Fruit fly (Drosophila melanogaster) whole organism, embryonic: Measurements from ENCODE around the gene Gk2.

ENCODE experiments used
- Atf-2 ChIP-seq: fragments of 200-800 bp; sonication (Bioruptor generic); optimal IDR thresholded peaks from 2 replicates; lab custom pipeline; 2016; ENCODE audit warnings: missing biosample characterization, missing genetic modification characterization
- Awh ChIP-seq: fragments of 200-800 bp; sonication (Bioruptor generic); IDR thresholded peaks from 2 replicates; pipeline ENCODE4, ENCODE4 v1.3.6; 2022; ENCODE audit warnings: missing biosample characterization, missing genetic modification characterization
- B-H1 ChIP-seq: fragments of 200-800 bp; sonication (Bioruptor generic); IDR thresholded peaks from 3 replicates; pipeline ENCODE4 v1.3.6; 2022; ENCODE audit warnings: missing biosample characterization, missing genetic modification characterization
- CG10654 ChIP-seq: fragments of 200-800 bp; sonication (Bioruptor generic); optimal IDR thresholded peaks from 2 replicates; lab custom pipeline; 2016; ENCODE audit warnings: missing biosample characterization, missing genetic modification characterization
- CG12744 ChIP-seq: fragments of 200-800 bp; sonication (Bioruptor generic); optimal IDR thresholded peaks from 2 replicates; lab custom pipeline; 2016; ENCODE audit warnings: missing biosample characterization, missing genetic modification characterization
- CG14014 ChIP-seq: fragments of 200-800 bp; sonication (Bioruptor generic); IDR thresholded peaks from 2 replicates; pipeline ENCODE4 v1.3.6; 2022; ENCODE audit warnings: missing biosample characterization, missing genetic modification characterization
- CG1603 ChIP-seq: fragments of 200-800 bp; sonication (Bioruptor generic); optimal IDR thresholded peaks from 2 replicates; lab custom pipeline; 2019; ENCODE audit warnings: missing biosample characterization, mild to moderate bottlenecking, missing genetic modification characterization, moderate library complexity
- CG17186 ChIP-seq: fragments of 200-800 bp; sonication (Bioruptor generic); optimal IDR thresholded peaks from 3 replicates; lab custom pipeline; 2017; ENCODE audit warnings: missing biosample characterization, missing genetic modification reagents, missing genetic modification characterization
- CG17612 ChIP-seq: fragments of 200-800 bp; sonication (Bioruptor generic); IDR thresholded peaks from 2 replicates; pipeline ENCODE4 v1.3.6; 2022; ENCODE audit warnings: missing biosample characterization, missing genetic modification characterization
- CG2116 ChIP-seq: fragments of 200-800 bp; sonication (Bioruptor generic); optimal IDR thresholded peaks from 3 replicates; lab custom pipeline; 2018; ENCODE audit warnings: missing biosample characterization, mild to moderate bottlenecking, missing genetic modification characterization
- CG32532 ChIP-seq: fragments of 200-800 bp; sonication (Bioruptor generic); IDR thresholded peaks from 2 replicates; pipeline ENCODE4 v1.3.6; 2022; ENCODE audit warnings: missing biosample characterization, missing genetic modification characterization
- CG32772 ChIP-seq: fragments of 200-800 bp; sonication (Bioruptor generic); IDR thresholded peaks from 2 replicates; pipeline ENCODE4 v1.3.6; 2022; ENCODE audit warnings: missing biosample characterization, missing genetic modification characterization
- CG4328 ChIP-seq: fragments of 200-800 bp; sonication (Bioruptor generic); optimal IDR thresholded peaks from 3 replicates; lab custom pipeline; 2017; ENCODE audit warnings: missing biosample characterization, missing genetic modification reagents, missing genetic modification characterization
- CG4424 ChIP-seq: fragments of 200-800 bp; sonication (Bioruptor generic); optimal IDR thresholded peaks from 3 replicates; lab custom pipeline; 2016; ENCODE audit warnings: missing biosample characterization, missing genetic modification characterization
- CG4707 ChIP-seq: fragments of 200-800 bp; sonication (Bioruptor generic); optimal IDR thresholded peaks from 2 replicates; lab custom pipeline; 2018; ENCODE audit warnings: missing biosample characterization, mild to moderate bottlenecking, missing genetic modification characterization, moderate library complexity
- CG5245 ChIP-seq: fragments of 200-800 bp; sonication (Bioruptor generic); optimal IDR thresholded peaks from 3 replicates; lab custom pipeline; 2016; ENCODE audit warnings: missing biosample characterization, missing genetic modification characterization
- CG9437 ChIP-seq: fragments of 200-800 bp; sonication (Bioruptor generic); optimal IDR thresholded peaks from 2 replicates; lab custom pipeline; 2018; ENCODE audit warnings: missing biosample characterization, mild to moderate bottlenecking, missing genetic modification characterization
- Dll ChIP-seq: fragments of 200-800 bp; sonication (Bioruptor generic); IDR thresholded peaks from 4 replicates; pipeline ENCODE4 v1.3.6; 2022; ENCODE audit warnings: missing biosample characterization, missing genetic modification characterization; ENCODE audit not compliant: partially characterized antibody
- Dp ChIP-seq: fragments of 200-800 bp; sonication (Bioruptor generic); optimal IDR thresholded peaks from 2 replicates; lab custom pipeline; 2018; ENCODE audit warnings: missing biosample characterization, mild to moderate bottlenecking, missing genetic modification characterization, moderate library complexity
- Dref ChIP-seq: fragments of 200-800 bp; sonication (Bioruptor generic); IDR thresholded peaks from 2 replicates; pipeline ENCODE4 v1.3.6; 2022; ENCODE audit warnings: missing biosample characterization, missing genetic modification characterization
- ERR ChIP-seq: fragments of 200-800 bp; sonication (Bioruptor generic); optimal IDR thresholded peaks from 2 replicates; lab custom pipeline; 2016; ENCODE audit warnings: missing biosample characterization, missing genetic modification characterization
- Elba2 ChIP-seq: fragments of 200-800 bp; sonication (Bioruptor generic); optimal IDR thresholded peaks from 3 replicates; lab custom pipeline; 2016; ENCODE audit warnings: missing biosample characterization, missing genetic modification characterization
- HLH4C ChIP-seq: fragments of 200-800 bp; sonication (Bioruptor generic); IDR thresholded peaks from 3 replicates; pipeline ENCODE4 v1.3.6; 2022; ENCODE audit warnings: missing biosample characterization, missing genetic modification characterization; ENCODE audit not compliant: partially characterized antibody
- HLH54F ChIP-seq: fragments of 200-800 bp; sonication (Bioruptor generic); optimal IDR thresholded peaks from 3 replicates; lab custom pipeline; 2016; ENCODE audit warnings: missing biosample characterization, missing genetic modification characterization
- MBD-R2 ChIP-seq: fragments of 200-800 bp; sonication (Bioruptor generic); IDR thresholded peaks from 2 replicates; pipeline ENCODE4 v1.3.6; 2022; ENCODE audit warnings: missing biosample characterization, missing genetic modification characterization
- MESR4 ChIP-seq: fragments of 200-800 bp; sonication (Bioruptor generic); optimal IDR thresholded peaks from 2 replicates; lab custom pipeline; 2018; ENCODE audit warnings: missing biosample characterization, mild to moderate bottlenecking, missing genetic modification characterization, moderate library complexity
- Med ChIP-seq: fragments of 200-800 bp; sonication (Bioruptor generic); peaks from one replicate; lab custom pipeline; 2016; ENCODE audit warnings: missing biosample characterization, missing genetic modification characterization, mild to moderate bottlenecking, inconsistent platforms, moderate library complexity
- Meics ChIP-seq: fragments of 200-800 bp; sonication (Bioruptor generic); optimal IDR thresholded peaks from 2 replicates; lab custom pipeline; 2017; ENCODE audit warnings: missing biosample characterization, mild to moderate bottlenecking, missing genetic modification characterization
- Opbp ChIP-seq: fragments of 200-800 bp; sonication (Bioruptor generic); IDR thresholded peaks from 3 replicates; pipeline ENCODE4 v1.3.6; 2022; ENCODE audit warnings: missing biosample characterization, missing genetic modification characterization; ENCODE audit not compliant: partially characterized antibody
- Pdp1 ChIP-seq, 2 experiments: fragments of 200-800 bp; sonication (Bioruptor generic); optimal IDR thresholded peaks; 3 replicates each; lab custom pipeline; 2016; ENCODE audit warnings: missing biosample characterization in 2 of 2, missing genetic modification characterization in 2 of 2, mild to moderate bottlenecking in 1 of 2, moderate library complexity in 1 of 2
- Scr ChIP-seq: fragments of 200-800 bp; sonication (Bioruptor generic); IDR thresholded peaks from 2 replicates; pipeline ENCODE4 v1.3.6; 2022; ENCODE audit warnings: missing biosample characterization, missing genetic modification characterization; ENCODE audit not compliant: partially characterized antibody
- Trl ChIP-seq, 3 experiments: fragments of >200 bp in 2 of 3; fragments of 200-800 bp in 1 of 3; sonication (Bioruptor generic) in 1 of 3; optimal IDR thresholded peaks; 2 replicates in 1 of 3; 3 replicates in 2 of 3; lab custom pipeline; 2016 to 2017; ENCODE audit warnings: missing biosample characterization in 1 of 3, missing genetic modification characterization in 1 of 3
- amos ChIP-seq: fragments of 200-800 bp; sonication (Bioruptor generic); IDR thresholded peaks from 2 replicates; pipeline ENCODE4 v1.3.6; 2022; ENCODE audit warnings: missing biosample characterization, missing genetic modification characterization; ENCODE audit not compliant: partially characterized antibody
- ara ChIP-seq: fragments of 200-800 bp; sonication (Bioruptor generic); IDR thresholded peaks from 2 replicates; pipeline ENCODE4 v1.3.6; 2022; ENCODE audit warnings: missing biosample characterization, missing genetic modification characterization
- cg ChIP-seq: fragments of 200-800 bp; sonication (Bioruptor generic); optimal IDR thresholded peaks from 3 replicates; lab custom pipeline; 2019; ENCODE audit warnings: missing biosample characterization, mild to moderate bottlenecking, missing genetic modification characterization, moderate library complexity
- chif ChIP-seq, 2 experiments: fragments of 200-800 bp; sonication (Bioruptor generic); optimal IDR thresholded peaks; 3 replicates each; lab custom pipeline; 2016; ENCODE audit warnings: missing biosample characterization in 2 of 2, missing genetic modification characterization in 2 of 2
- ems ChIP-seq: fragments of 200-800 bp; sonication (Bioruptor generic); optimal IDR thresholded peaks from 3 replicates; lab custom pipeline; 2016; ENCODE audit warnings: missing biosample characterization, missing genetic modification characterization
- hbn ChIP-seq: fragments of 200-800 bp; sonication (Bioruptor generic); IDR thresholded peaks from 2 replicates; pipeline ENCODE4 v1.3.6; 2022; ENCODE audit warnings: missing biosample characterization, missing genetic modification characterization; ENCODE audit not compliant: partially characterized antibody
- kay ChIP-seq: fragments of 200-800 bp; sonication (Bioruptor generic); optimal IDR thresholded peaks from 2 replicates; lab custom pipeline; 2016; ENCODE audit warnings: missing biosample characterization, missing genetic modification characterization
- sd ChIP-seq: fragments of 200-800 bp; sonication (Bioruptor generic); optimal IDR thresholded peaks from 3 replicates; lab custom pipeline; 2018; ENCODE audit warnings: missing biosample characterization, mild to moderate bottlenecking, missing genetic modification characterization, moderate library complexity
- seq ChIP-seq: fragments of 200-800 bp; sonication (Bioruptor generic); IDR thresholded peaks from 2 replicates; pipeline ENCODE4 v1.3.6; 2022; ENCODE audit warnings: missing biosample characterization, missing genetic modification characterization
- shn ChIP-seq: fragments of 200-800 bp; sonication (Bioruptor generic); optimal IDR thresholded peaks from 3 replicates; lab custom pipeline; 2016; ENCODE audit warnings: missing biosample characterization, missing genetic modification characterization
- sima ChIP-seq: fragments of 200-800 bp; sonication (Bioruptor generic); optimal IDR thresholded peaks from 2 replicates; lab custom pipeline; 2016; ENCODE audit warnings: missing biosample characterization, missing genetic modification characterization
- sna ChIP-seq: fragments of 200-800 bp; sonication (Bioruptor generic); IDR thresholded peaks from 2 replicates; pipeline ENCODE4 v1.3.6; 2022; ENCODE audit warnings: missing biosample characterization, missing genetic modification characterization; ENCODE audit not compliant: partially characterized antibody
- trem ChIP-seq: fragments of 200-800 bp; optimal IDR thresholded peaks from 3 replicates; lab custom pipeline; 2019; ENCODE audit warnings: missing biosample characterization, mild to moderate bottlenecking, missing genetic modification characterization, moderate library complexity
- vnd ChIP-seq: fragments of 200-800 bp; sonication (Bioruptor generic); IDR thresholded peaks from 3 replicates; pipeline ENCODE4 v1.3.6; 2022; ENCODE audit warnings: missing biosample characterization, missing genetic modification characterization; ENCODE audit not compliant: partially characterized antibody

Gene Gk2

DNA sequence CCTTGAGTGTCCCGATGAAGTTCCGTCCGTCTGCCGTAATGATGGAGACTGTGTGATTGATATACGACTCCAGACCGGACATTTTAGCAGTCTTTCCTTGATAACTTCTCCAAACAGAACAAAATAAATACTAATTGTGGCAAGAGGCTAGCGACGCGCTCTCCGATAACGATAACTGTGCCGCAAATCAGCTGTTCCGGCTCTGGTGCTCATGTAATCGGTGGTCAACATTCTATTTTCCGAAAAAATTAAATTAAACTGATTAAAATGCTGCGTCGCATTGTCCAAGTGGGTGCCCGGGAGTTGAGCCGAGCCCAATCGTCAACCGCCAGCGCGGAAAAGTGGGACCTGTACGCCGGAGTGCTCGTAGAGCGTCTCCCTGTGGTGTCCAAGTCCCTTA, 39.0 kb downstream of the Gk2 start, which contains the start of the genes CG2021 and mRpL46 (continued):
- no peak for TF ChIP-seq sima
- TF ChIP-seq CG4707 (GFP tag; lab: Kevin White, UChicago), result no peak
- peak; percentile 48; the same call in 1 of the 2 replicates for TF ChIP-seq sna (GFP tag; lab: Robert Waterston, UW)
- TF ChIP-seq B-H1, result no peak
- TF ChIP-seq hbn, result peak; percentile 28; the same call in 1 of the 2 replicates
- TF ChIP-seq Trl (optimal IDR thresholded peaks at IDR 0.05; lab: Kevin White, UChicago), result no peak
- TF ChIP-seq Trl (GFP tag; optimal IDR thresholded peaks at IDR 0.05; lab: Kevin White, UChicago), result no peak
- no peak for TF ChIP-seq CG5245 (GFP tag; lab: Kevin White, UChicago)
- no peak for TF ChIP-seq CG32532
- peak; percentile 59 for TF ChIP-seq Med (GFP tag; lab: Kevin White, UChicago)
- no peak for TF ChIP-seq ara (GFP tag; lab: Robert Waterston, UW)
- TF ChIP-seq chif (GFP tag; optimal IDR thresholded peaks at IDR 0.05; lab: Kevin White, UChicago), result no peak
- TF ChIP-seq Atf-2 (GFP tag; lab: Kevin White, UChicago), result no peak
- no peak for TF ChIP-seq CG4328 (GFP tag; lab: Kevin White, UChicago)
- no peak for TF ChIP-seq Meics
- TF ChIP-seq CG2116 (GFP tag; lab: Kevin White, UChicago), result peak; percentile 26
- 0 out of 3 replicates have a peak, but pooled peaks have one; percentile 35 for TF ChIP-seq vnd (GFP tag; lab: Robert Waterston, UW)
- peak; percentile 86 for TF ChIP-seq MBD-R2
- no peak for TF ChIP-seq CG1603 (tag; lab: Kevin White, UChicago)
- TF ChIP-seq CG12744, result no peak
- peak; percentile 64 for TF ChIP-seq HLH4C (GFP tag; lab: Robert Waterston, UW)
- no peak for TF ChIP-seq CG9437 (GFP tag; lab: Kevin White, UChicago)
- TF ChIP-seq amos (GFP tag; lab: Robert Waterston, UW), result peak; percentile 40; the same call in 1 of the 2 replicates
- no peak for TF ChIP-seq CG17612 (GFP tag; lab: Robert Waterston, UW)
- TF ChIP-seq kay (GFP tag; lab: Kevin White, UChicago), result no peak
- TF ChIP-seq sd, result no peak
- no peak for TF ChIP-seq ems (GFP tag; lab: Kevin White, UChicago)
- no peak for TF ChIP-seq CG4424 (GFP tag; lab: Kevin White, UChicago)
- TF ChIP-seq CG17186, result peak; percentile 50
- peak in 1 of 2 experiments; percentile 76 for TF ChIP-seq Pdp1 (GFP tag; optimal IDR thresholded peaks at IDR 0.05; lab: Kevin White, UChicago)
- peak; percentile 68 for TF ChIP-seq MESR4 (GFP tag; lab: Kevin White, UChicago)
- peak; percentile 7 for TF ChIP-seq Dp (GFP tag; lab: Kevin White, UChicago)
- TF ChIP-seq cg, result no peak
- no peak for TF ChIP-seq shn (GFP tag; lab: Kevin White, UChicago)
- peak; percentile 5 for TF ChIP-seq trem (tag; lab: Kevin White, UChicago)
- TF ChIP-seq ERR (GFP tag; lab: Kevin White, UChicago), result no peak
- TF ChIP-seq HLH54F (GFP tag; lab: Kevin White, UChicago), result no peak
- TF ChIP-seq Opbp (GFP tag; lab: Robert Waterston, UW), result peak; percentile 41; the same call in 2 of the 3 replicates
- peak; percentile 37 for TF ChIP-seq Scr (GFP tag; lab: Robert Waterston, UW)
- peak; percentile 63; the same call in 2 of the 4 replicates for TF ChIP-seq Dll (GFP tag; lab: Robert Waterston, UW)
- peak; percentile 62 for TF ChIP-seq Dref
- TF ChIP-seq Awh (GFP tag; lab: Robert Waterston, UW), result no peak
- no peak for TF ChIP-seq CG10654 (GFP tag; lab: Kevin White, UChicago)
- no peak for TF ChIP-seq CG14014 (GFP tag; lab: Robert Waterston, UW)
- no peak for TF ChIP-seq seq (GFP tag; lab: Robert Waterston, UW)
- TF ChIP-seq Elba2, result no peak
- no peak for TF ChIP-seq CG32772 (GFP tag; lab: Robert Waterston, UW)
